Fruit fly (Drosophila melanogaster) whole organism, embryonic: ENCODE measurements around the gene abo.

ENCODE experiments used
- Adf1 ChIP-seq: fragments of 200-800 bp; sonication (Bioruptor generic); IDR thresholded peaks from 2 replicates; pipeline ENCODE4 v1.3.6; 2022; ENCODE audit warnings: missing biosample characterization, missing genetic modification characterization
- Atf-2 ChIP-seq: fragments of 200-800 bp; sonication (Bioruptor generic); optimal IDR thresholded peaks from 2 replicates; lab custom pipeline; 2016; ENCODE audit warnings: missing biosample characterization, missing genetic modification characterization
- Blimp-1 ChIP-seq: fragments of 200-800 bp; sonication (Bioruptor generic); optimal IDR thresholded peaks from 3 replicates; lab custom pipeline; 2018; ENCODE audit warnings: missing biosample characterization, missing genetic modification characterization, mild to moderate bottlenecking, moderate library complexity, missing genetic modification reagents
- C15 ChIP-seq: fragments of 200-800 bp; sonication (Bioruptor generic); IDR thresholded peaks from 3 replicates; pipeline ENCODE4 v1.3.6; 2022; ENCODE audit warnings: missing biosample characterization, missing genetic modification characterization
- CG11696 ChIP-seq: fragments of 200-800 bp; sonication (Bioruptor generic); IDR thresholded peaks from 2 replicates; pipeline ENCODE4 v1.3.6; 2022; ENCODE audit warnings: missing biosample characterization, missing genetic modification characterization
- CG12104 ChIP-seq: fragments of 200-800 bp; sonication (Bioruptor generic); optimal IDR thresholded peaks from 3 replicates; lab custom pipeline; 2016; ENCODE audit warnings: missing biosample characterization, missing genetic modification characterization
- CG12236 ChIP-seq: fragments of 200-800 bp; sonication (Bioruptor generic); optimal IDR thresholded peaks from 2 replicates; lab custom pipeline; 2016; ENCODE audit warnings: missing biosample characterization, missing genetic modification characterization
- CG12769 ChIP-seq: fragments of 200-800 bp; sonication (Bioruptor generic); optimal IDR thresholded peaks from 2 replicates; lab custom pipeline; 2019; ENCODE audit warnings: missing biosample characterization, mild to moderate bottlenecking, missing genetic modification characterization, moderate library complexity
- CG13624 ChIP-seq: fragments of 200-800 bp; sonication (Bioruptor generic); optimal IDR thresholded peaks from 2 replicates; lab custom pipeline; 2016; ENCODE audit warnings: missing biosample characterization, missing genetic modification characterization
- CG15073 ChIP-seq: fragments of 200-800 bp; sonication (Bioruptor generic); optimal IDR thresholded peaks from 2 replicates; lab custom pipeline; 2016; ENCODE audit warnings: missing biosample characterization, missing genetic modification characterization
- CG17328 ChIP-seq: fragments of 200-800 bp; sonication (Bioruptor generic); IDR thresholded peaks from 2 replicates; pipeline ENCODE4 v1.3.6; 2022; ENCODE audit warnings: missing biosample characterization, missing genetic modification characterization
- CG1792 ChIP-seq: fragments of 200-800 bp; sonication (Bioruptor generic); optimal IDR thresholded peaks from 2 replicates; lab custom pipeline; 2016; ENCODE audit warnings: missing biosample characterization, missing genetic modification characterization
- CG2889 ChIP-seq: fragments of 200-800 bp; sonication (Bioruptor generic); IDR thresholded peaks from 3 replicates; pipeline ENCODE4 v1.3.6; 2022; ENCODE audit warnings: missing biosample characterization, missing genetic modification characterization
- CG30020 ChIP-seq: fragments of 200-800 bp; optimal IDR thresholded peaks from 2 replicates; lab custom pipeline; 2019; ENCODE audit warnings: missing biosample characterization, mild to moderate bottlenecking, missing genetic modification characterization, moderate library complexity
- CG33213 ChIP-seq: fragments of 200-800 bp; sonication (Bioruptor generic); optimal IDR thresholded peaks from 3 replicates; lab custom pipeline; 2016; ENCODE audit warnings: missing biosample characterization, missing genetic modification characterization
- CG4854 ChIP-seq: fragments of 200-800 bp; sonication (Bioruptor generic); optimal IDR thresholded peaks from 2 replicates; lab custom pipeline; 2016; ENCODE audit warnings: missing biosample characterization, missing genetic modification characterization, inconsistent platforms
- CG5245 ChIP-seq: fragments of 200-800 bp; sonication (Bioruptor generic); optimal IDR thresholded peaks from 3 replicates; lab custom pipeline; 2016; ENCODE audit warnings: missing biosample characterization, missing genetic modification characterization
- CG6254 ChIP-seq: fragments of 200-800 bp; sonication (Bioruptor generic); optimal IDR thresholded peaks from 3 replicates; lab custom pipeline; 2017; ENCODE audit warnings: mild to moderate bottlenecking, missing biosample characterization, missing genetic modification reagents, missing genetic modification characterization
- CG9437 ChIP-seq: fragments of 200-800 bp; sonication (Bioruptor generic); optimal IDR thresholded peaks from 2 replicates; lab custom pipeline; 2018; ENCODE audit warnings: missing biosample characterization, mild to moderate bottlenecking, missing genetic modification characterization
- CTCF ChIP-seq: fragments of 200-800 bp; sonication (Bioruptor generic); optimal IDR thresholded peaks from 2 replicates; lab custom pipeline; 2017; ENCODE audit warnings: missing biosample characterization, mild to moderate bottlenecking, missing genetic modification characterization, moderate library complexity
- D19B ChIP-seq: fragments of 200-800 bp; sonication (Bioruptor generic); optimal IDR thresholded peaks from 2 replicates; lab custom pipeline; 2017; ENCODE audit warnings: missing biosample characterization, mild to moderate bottlenecking, missing genetic modification characterization
- Dad ChIP-seq: fragments of 200-800 bp; sonication (Bioruptor generic); optimal IDR thresholded peaks from 3 replicates; lab custom pipeline; 2016; ENCODE audit warnings: missing biosample characterization, missing genetic modification characterization
- Dll ChIP-seq: fragments of 200-800 bp; sonication (Bioruptor generic); IDR thresholded peaks from 4 replicates; pipeline ENCODE4 v1.3.6; 2022; ENCODE audit warnings: missing biosample characterization, missing genetic modification characterization; ENCODE audit not compliant: partially characterized antibody
- Dp ChIP-seq: fragments of 200-800 bp; sonication (Bioruptor generic); optimal IDR thresholded peaks from 2 replicates; lab custom pipeline; 2018; ENCODE audit warnings: missing biosample characterization, mild to moderate bottlenecking, missing genetic modification characterization, moderate library complexity
- Gug ChIP-seq: fragments of 200-800 bp; sonication (Bioruptor generic); IDR thresholded peaks from 4 replicates; pipeline ENCODE4 v1.3.6; 2022; ENCODE audit warnings: missing biosample characterization, missing genetic modification characterization
- Hey ChIP-seq: fragments of 200-800 bp; sonication (Bioruptor generic); optimal IDR thresholded peaks from 3 replicates; lab custom pipeline; 2018; ENCODE audit warnings: missing biosample characterization, mild to moderate bottlenecking, missing genetic modification characterization
- Hmr ChIP-seq: fragments of 200-800 bp; sonication (Bioruptor generic); optimal IDR thresholded peaks from 3 replicates; lab custom pipeline; 2017; ENCODE audit warnings: mild to moderate bottlenecking, missing biosample characterization, missing genetic modification reagents, missing genetic modification characterization
- Hsf ChIP-seq: fragments of 200-800 bp; sonication (Bioruptor generic); optimal IDR thresholded peaks from 3 replicates; lab custom pipeline; 2016; ENCODE audit warnings: missing biosample characterization, missing genetic modification characterization
- MESR4 ChIP-seq: fragments of 200-800 bp; sonication (Bioruptor generic); optimal IDR thresholded peaks from 2 replicates; lab custom pipeline; 2018; ENCODE audit warnings: missing biosample characterization, mild to moderate bottlenecking, missing genetic modification characterization, moderate library complexity
- Myb ChIP-seq: fragments of 200-800 bp; sonication (Bioruptor generic); optimal IDR thresholded peaks from 2 replicates; lab custom pipeline; 2016; ENCODE audit warnings: missing biosample characterization, missing genetic modification characterization
- Opbp ChIP-seq: fragments of 200-800 bp; sonication (Bioruptor generic); IDR thresholded peaks from 3 replicates; pipeline ENCODE4 v1.3.6; 2022; ENCODE audit warnings: missing biosample characterization, missing genetic modification characterization; ENCODE audit not compliant: partially characterized antibody
- Sry-β ChIP-seq: fragments of 200-800 bp; sonication (Bioruptor generic); optimal IDR thresholded peaks from 2 replicates; lab custom pipeline; 2018; ENCODE audit warnings: missing biosample characterization, mild to moderate bottlenecking, missing genetic modification characterization, moderate library complexity
- TFAM ChIP-seq: fragments of 200-800 bp; sonication (Bioruptor generic); optimal IDR thresholded peaks from 2 replicates; lab custom pipeline; 2017; ENCODE audit warnings: missing biosample characterization, missing genetic modification characterization, inconsistent platforms
- ac ChIP-seq: fragments of 200-800 bp; sonication (Bioruptor generic); optimal IDR thresholded peaks from 3 replicates; lab custom pipeline; 2017; ENCODE audit warnings: missing biosample characterization, mild to moderate bottlenecking, missing genetic modification characterization
- ap ChIP-seq: fragments of 200-800 bp; sonication (Bioruptor generic); IDR thresholded peaks from 2 replicates; pipeline ENCODE4 v1.3.6; 2022; ENCODE audit warnings: missing biosample characterization, missing genetic modification characterization
- ara ChIP-seq: fragments of 200-800 bp; sonication (Bioruptor generic); IDR thresholded peaks from 2 replicates; pipeline ENCODE4 v1.3.6; 2022; ENCODE audit warnings: missing biosample characterization, missing genetic modification characterization
- br ChIP-seq: fragments of >200 bp; optimal IDR thresholded peaks from 2 replicates; lab custom pipeline; 2017
- caup ChIP-seq: fragments of 200-800 bp; sonication (Bioruptor generic); optimal IDR thresholded peaks from 3 replicates; lab custom pipeline; 2017; ENCODE audit warnings: missing biosample characterization, mild to moderate bottlenecking, missing genetic modification characterization, moderate library complexity; ENCODE audit not compliant: severe bottlenecking
- chinmo ChIP-seq: fragments of 200-800 bp; sonication (Bioruptor generic); IDR thresholded peaks from 4 replicates; pipeline ENCODE4 v1.3.6; 2022; ENCODE audit warnings: missing biosample characterization, missing genetic modification characterization; ENCODE audit not compliant: partially characterized antibody
- chn ChIP-seq: fragments of 200-800 bp; sonication (Bioruptor generic); optimal IDR thresholded peaks from 2 replicates; lab custom pipeline; 2016; ENCODE audit warnings: missing biosample characterization, missing genetic modification characterization
- da ChIP-seq: fragments of 200-800 bp; sonication (Bioruptor generic); optimal IDR thresholded peaks from 2 replicates; lab custom pipeline; 2016; ENCODE audit warnings: missing biosample characterization, missing genetic modification characterization
- eve ChIP-seq, 2 experiments: fragments of >200 bp; optimal IDR thresholded peaks; 2 replicates each; lab custom pipeline; 2017; ENCODE audit warnings: missing biosample characterization in 2 of 2, missing genetic modification characterization in 2 of 2
- gem ChIP-seq: fragments of 200-800 bp; sonication (Bioruptor generic); optimal IDR thresholded peaks from 2 replicates; lab custom pipeline; 2019; ENCODE audit warnings: missing biosample characterization, mild to moderate bottlenecking, missing genetic modification characterization, moderate library complexity
- gsb ChIP-seq: fragments of 200-800 bp; sonication (Bioruptor generic); IDR thresholded peaks from 2 replicates; pipeline ENCODE4 v1.3.6; 2022; ENCODE audit warnings: missing biosample characterization, missing genetic modification characterization
- hbn ChIP-seq: fragments of 200-800 bp; sonication (Bioruptor generic); IDR thresholded peaks from 2 replicates; pipeline ENCODE4 v1.3.6; 2022; ENCODE audit warnings: missing biosample characterization, missing genetic modification characterization; ENCODE audit not compliant: partially characterized antibody
- inv ChIP-seq: fragments of 200-800 bp; sonication (Bioruptor generic); IDR thresholded peaks from 2 replicates; pipeline ENCODE4 v1.3.6; 2022; ENCODE audit warnings: missing biosample characterization, missing genetic modification characterization; ENCODE audit not compliant: partially characterized antibody
- knrl ChIP-seq: fragments of 200-800 bp; sonication (Bioruptor generic); IDR thresholded peaks from 3 replicates; pipeline ENCODE4 v1.3.6; 2022; ENCODE audit warnings: missing biosample characterization, missing genetic modification characterization; ENCODE audit not compliant: partially characterized antibody
- nerfin-2 ChIP-seq: fragments of 200-800 bp; sonication (Bioruptor generic); IDR thresholded peaks from 2 replicates; pipeline ENCODE4 v1.3.6; 2022; ENCODE audit warnings: missing biosample characterization, missing genetic modification characterization; ENCODE audit not compliant: partially characterized antibody
- pnt ChIP-seq: fragments of 200-800 bp; sonication (Bioruptor generic); optimal IDR thresholded peaks from 3 replicates; lab custom pipeline; 2016; ENCODE audit warnings: missing biosample characterization, missing genetic modification characterization
- rib ChIP-seq: fragments of 200-800 bp; sonication (Bioruptor generic); IDR thresholded peaks from 2 replicates; pipeline ENCODE4 v1.3.6; 2022; ENCODE audit warnings: missing biosample characterization, missing genetic modification characterization
- tin ChIP-seq: fragments of 200-800 bp; sonication (Bioruptor generic); optimal IDR thresholded peaks from 3 replicates; lab custom pipeline; 2016; ENCODE audit warnings: missing biosample characterization, missing genetic modification characterization
- zen2 ChIP-seq: fragments of 200-800 bp; sonication (Bioruptor generic); IDR thresholded peaks from 3 replicates; pipeline ENCODE4 v1.3.6; 2022; ENCODE audit warnings: missing biosample characterization, missing genetic modification characterization; ENCODE audit not compliant: partially characterized antibody

The abo gene

dm6 chr2L:10989162-10989561, 14.1 kb upstream of the abo start, which contains the start of gene TTLL4A (continued):
- TF ChIP-seq CG12236 (GFP tag; lab: Kevin White, UChicago) (no peak), da (GFP tag; lab: Kevin White, UChicago) (no peak), gem (tag; lab: Kevin White, UChicago) (no peak), zen2 (GFP tag; lab: Robert Waterston, UW) (peak; percentile 96), caup (no peak), hbn (GFP tag; lab: Robert Waterston, UW) (peak; percentile 98), Hsf (GFP tag; lab: Kevin White, UChicago) (peak; percentile 21), Hey (no peak), Atf-2 (no peak), Sry-β (GFP tag; lab: Kevin White, UChicago) (peak; percentile 17), Dll (peak; percentile 97), CTCF (GFP tag; lab: Kevin White, UChicago) (peak; percentile 45), br (lab: Kevin White, UChicago) (no peak), tin (GFP tag; lab: Kevin White, UChicago) (peak; percentile 9), ara (GFP tag; lab: Robert Waterston, UW) (no peak), Opbp (GFP tag; lab: Robert Waterston, UW) (peak; percentile 99), inv (peak; percentile 96), CG5245 (no peak), CG30020 (tag; lab: Kevin White, UChicago) (peak; percentile 73), CG17328 (GFP tag; lab: Robert Waterston, UW) (no peak), Adf1 (GFP tag; lab: Robert Waterston, UW) (peak; percentile 18; the same call in 1 of the 2 replicates), Blimp-1 (GFP tag; lab: Kevin White, UChicago) (no peak), MESR4 (GFP tag; lab: Kevin White, UChicago) (peak; percentile 75), Hmr (no peak), eve (GFP tag; optimal IDR thresholded peaks at IDR 0.05; lab: Kevin White, UChicago) (no peak), CG9437 (GFP tag; lab: Kevin White, UChicago) (peak; percentile 85), chn (peak; percentile 5), CG6254 (GFP tag; lab: Kevin White, UChicago) (no peak), ac (GFP tag; lab: Kevin White, UChicago) (no peak), rib (GFP tag; lab: Robert Waterston, UW) (no peak), nerfin-2 (GFP tag; lab: Robert Waterston, UW) (peak; percentile 96), Dad (GFP tag; lab: Kevin White, UChicago) (no peak), TFAM (GFP tag; lab: Kevin White, UChicago) (no peak), CG13624 (peak; percentile 58), Myb (peak; percentile 85), CG2889 (no peak), CG11696 (GFP tag; lab: Robert Waterston, UW) (no peak), Gug (peak; percentile 52; the same call in 2 of the 4 replicates), gsb (GFP tag; lab: Robert Waterston, UW) (no peak), CG15073 (GFP tag; lab: Kevin White, UChicago) (no peak), C15 (no peak), chinmo (GFP tag; lab: Robert Waterston, UW) (peak; percentile 98), ap (GFP tag; lab: Robert Waterston, UW) (no peak), knrl (GFP tag; lab: Robert Waterston, UW) (peak; percentile 98), D19B (GFP tag; lab: Kevin White, UChicago) (no peak), CG12769 (tag; lab: Kevin White, UChicago) (no peak), CG1792 (GFP tag; lab: Kevin White, UChicago) (peak; percentile 3), pnt (GFP tag; lab: Kevin White, UChicago) (no peak), Dp (GFP tag; lab: Kevin White, UChicago) (peak; percentile 50), CG4854 (GFP tag; lab: Kevin White, UChicago) (no peak), CG33213 (GFP tag; lab: Kevin White, UChicago) (peak; percentile 42), CG12104 (no peak)
